Fruit fly (Drosophila melanogaster) whole organism, embryonic: Measurements from ENCODE around the gene Tsf1.

Experiments
- CG10431 ChIP-seq: fragments of 200-800 bp; sonication (Bioruptor generic); optimal IDR thresholded peaks from 3 replicates; lab custom pipeline; 2018; ENCODE audit warnings: missing biosample characterization, mild to moderate bottlenecking, missing genetic modification characterization
- CG14965 ChIP-seq: fragments of 200-800 bp; sonication (Bioruptor generic); optimal IDR thresholded peaks from 2 replicates; lab custom pipeline; 2016; ENCODE audit warnings: missing biosample characterization, missing genetic modification characterization, borderline replicate concordance
- CG1647 ChIP-seq: fragments of 200-800 bp; sonication (Bioruptor generic); optimal IDR thresholded peaks from 3 replicates; lab custom pipeline; 2016; ENCODE audit warnings: missing biosample characterization, missing genetic modification characterization
- CG17359 ChIP-seq: fragments of 200-800 bp; sonication (Bioruptor generic); optimal IDR thresholded peaks from 3 replicates; lab custom pipeline; 2018; ENCODE audit warnings: missing biosample characterization, mild to moderate bottlenecking, missing genetic modification characterization, moderate library complexity
- CG30431 ChIP-seq: fragments of 200-800 bp; sonication (Bioruptor generic); optimal IDR thresholded peaks from 2 replicates; lab custom pipeline; 2017; ENCODE audit warnings: missing biosample characterization, missing genetic modification characterization
- CG31224 ChIP-seq: fragments of 200-800 bp; sonication (Bioruptor generic); IDR thresholded peaks from 2 replicates; pipeline ENCODE4 v1.3.6; 2022; ENCODE audit warnings: missing biosample characterization, missing genetic modification characterization
- CG31441 ChIP-seq: fragments of 200-800 bp; sonication (Bioruptor generic); IDR thresholded peaks from 2 replicates; pipeline ENCODE4 v1.3.6; 2022; ENCODE audit warnings: missing biosample characterization, missing genetic modification characterization
- CG34376 ChIP-seq: fragments of 200-800 bp; sonication (Bioruptor generic); optimal IDR thresholded peaks from 2 replicates; lab custom pipeline; 2018; ENCODE audit warnings: missing biosample characterization, mild to moderate bottlenecking, missing genetic modification characterization
- CG3847 ChIP-seq: fragments of 200-800 bp; sonication (Bioruptor generic); IDR thresholded peaks from 2 replicates; pipeline ENCODE4 v1.3.6; 2022; ENCODE audit warnings: missing biosample characterization, missing genetic modification characterization
- CG4360 ChIP-seq: fragments of 200-800 bp; sonication (Bioruptor generic); IDR thresholded peaks from 2 replicates; pipeline ENCODE4 v1.3.6; 2022; ENCODE audit warnings: missing biosample characterization, missing genetic modification characterization
- CG6813 ChIP-seq: fragments of 200-800 bp; sonication (Bioruptor generic); optimal IDR thresholded peaks from 2 replicates; lab custom pipeline; 2017; ENCODE audit warnings: missing biosample characterization, missing genetic modification characterization, mild to moderate bottlenecking, moderate library complexity, missing genetic modification reagents
- CG7372 ChIP-seq: fragments of 200-800 bp; sonication (Bioruptor generic); IDR thresholded peaks from 2 replicates; pipeline ENCODE4 v1.3.6; 2022; ENCODE audit warnings: missing biosample characterization, missing genetic modification characterization
- CG7745 ChIP-seq: fragments of 200-800 bp; sonication (Bioruptor generic); optimal IDR thresholded peaks from 2 replicates; lab custom pipeline; 2018; ENCODE audit warnings: missing biosample characterization, mild to moderate bottlenecking, missing genetic modification characterization, moderate library complexity
- CG8765 ChIP-seq: fragments of 200-800 bp; sonication (Bioruptor generic); IDR thresholded peaks from 2 replicates; pipeline ENCODE4 v1.3.6; 2022; ENCODE audit warnings: missing biosample characterization, missing genetic modification characterization
- Dad ChIP-seq: fragments of 200-800 bp; sonication (Bioruptor generic); optimal IDR thresholded peaks from 3 replicates; lab custom pipeline; 2016; ENCODE audit warnings: missing biosample characterization, missing genetic modification characterization
- Fer3 ChIP-seq: fragments of 200-800 bp; sonication (Bioruptor generic); optimal IDR thresholded peaks from 2 replicates; lab custom pipeline; 2018; ENCODE audit warnings: missing biosample characterization, mild to moderate bottlenecking, missing genetic modification characterization, moderate library complexity
- Gug ChIP-seq: fragments of 200-800 bp; sonication (Bioruptor generic); IDR thresholded peaks from 4 replicates; pipeline ENCODE4 v1.3.6; 2022; ENCODE audit warnings: missing biosample characterization, missing genetic modification characterization
- MESR4 ChIP-seq: fragments of 200-800 bp; sonication (Bioruptor generic); optimal IDR thresholded peaks from 2 replicates; lab custom pipeline; 2018; ENCODE audit warnings: missing biosample characterization, mild to moderate bottlenecking, missing genetic modification characterization, moderate library complexity
- Max ChIP-seq: fragments of 200-800 bp; sonication (Bioruptor generic); optimal IDR thresholded peaks from 2 replicates; lab custom pipeline; 2016; ENCODE audit warnings: missing biosample characterization, mild to moderate bottlenecking, missing genetic modification characterization
- Med ChIP-seq: fragments of 200-800 bp; sonication (Bioruptor generic); peaks from one replicate; lab custom pipeline; 2016; ENCODE audit warnings: missing biosample characterization, missing genetic modification characterization, mild to moderate bottlenecking, inconsistent platforms, moderate library complexity
- Mes4 ChIP-seq: fragments of 200-800 bp; sonication (Bioruptor generic); optimal IDR thresholded peaks from 2 replicates; lab custom pipeline; 2016; ENCODE audit warnings: missing biosample characterization, missing genetic modification characterization
- NC2β ChIP-seq: fragments of 200-800 bp; sonication (Bioruptor generic); optimal IDR thresholded peaks from 2 replicates; lab custom pipeline; 2016; ENCODE audit warnings: missing biosample characterization, missing genetic modification characterization
- NK7.1 ChIP-seq: fragments of 200-800 bp; sonication (Bioruptor generic); optimal IDR thresholded peaks from 3 replicates; lab custom pipeline; 2016; ENCODE audit warnings: missing biosample characterization, missing genetic modification characterization
- Sox100B ChIP-seq: fragments of 200-800 bp; sonication (Bioruptor generic); optimal IDR thresholded peaks from 3 replicates; lab custom pipeline; 2018; ENCODE audit warnings: missing biosample characterization, mild to moderate bottlenecking, missing genetic modification characterization
- Ssrp ChIP-seq: fragments of 200-800 bp; sonication (Bioruptor generic); optimal IDR thresholded peaks from 2 replicates; lab custom pipeline; 2018; ENCODE audit warnings: missing biosample characterization, mild to moderate bottlenecking, missing genetic modification characterization, moderate library complexity
- Xrp1 ChIP-seq: fragments of 200-800 bp; sonication (Bioruptor generic); IDR thresholded peaks from 2 replicates; pipeline ENCODE4 v1.3.6; 2022; ENCODE audit warnings: missing biosample characterization, missing genetic modification characterization
- al ChIP-seq: fragments of 200-800 bp; sonication (Bioruptor generic); IDR thresholded peaks from 2 replicates; pipeline ENCODE4 v1.3.6; 2022; ENCODE audit warnings: missing biosample characterization, missing genetic modification characterization
- ara ChIP-seq: fragments of 200-800 bp; sonication (Bioruptor generic); IDR thresholded peaks from 2 replicates; pipeline ENCODE4 v1.3.6; 2022; ENCODE audit warnings: missing biosample characterization, missing genetic modification characterization
- ato ChIP-seq: fragments of 200-800 bp; sonication (Bioruptor generic); IDR thresholded peaks from 2 replicates; pipeline ENCODE4 v1.3.6; 2022; ENCODE audit warnings: missing biosample characterization, missing genetic modification characterization; ENCODE audit not compliant: partially characterized antibody
- bbx ChIP-seq: fragments of 200-800 bp; sonication (Bioruptor generic); IDR thresholded peaks from 2 replicates; pipeline ENCODE4 v1.3.6; 2022; ENCODE audit warnings: missing biosample characterization, missing genetic modification characterization; ENCODE audit not compliant: partially characterized antibody
- btn ChIP-seq: fragments of 200-800 bp; sonication (Bioruptor generic); optimal IDR thresholded peaks from 2 replicates; lab custom pipeline; 2016; ENCODE audit warnings: missing biosample characterization, missing genetic modification characterization
- dimm ChIP-seq: fragments of 200-800 bp; sonication (Bioruptor generic); IDR thresholded peaks from 2 replicates; pipeline ENCODE4 v1.3.6; 2022; ENCODE audit warnings: missing biosample characterization, missing genetic modification characterization
- gro ChIP-seq: fragments of 200-800 bp; sonication (Bioruptor generic); optimal IDR thresholded peaks from 2 replicates; lab custom pipeline; 2016; ENCODE audit warnings: missing biosample characterization, missing genetic modification characterization
- jumu ChIP-seq: fragments of 200-800 bp; sonication (Bioruptor generic); optimal IDR thresholded peaks from 3 replicates; lab custom pipeline; 2016; ENCODE audit warnings: missing biosample characterization, missing genetic modification characterization
- ken ChIP-seq: fragments of 200-800 bp; sonication (Bioruptor generic); IDR thresholded peaks from 3 replicates; pipeline ENCODE4 v1.3.6; 2022; ENCODE audit warnings: missing biosample characterization, missing genetic modification characterization
- otp ChIP-seq: fragments of 200-800 bp; sonication (Bioruptor generic); IDR thresholded peaks from 3 replicates; pipeline ENCODE4, ENCODE4 v1.3.6; 2022; ENCODE audit warnings: missing biosample characterization, missing genetic modification characterization
- pan ChIP-seq, 4 experiments: fragments of >200 bp in 3 of 4; fragments of 200-800 bp in 1 of 4; sonication (Bioruptor generic) in 1 of 4; optimal IDR thresholded peaks in 3 of 4; IDR thresholded peaks in 1 of 4; 2 replicates each; pipeline versions ENCODE4 v1.3.6 to Lab custom; 2017 to 2022; ENCODE audit warnings: missing biosample characterization in 2 of 4, missing genetic modification characterization in 2 of 4, mixed read lengths in 1 of 4
- phol ChIP-seq: fragments of 200-800 bp; sonication (Bioruptor generic); optimal IDR thresholded peaks from 3 replicates; lab custom pipeline; 2018; ENCODE audit warnings: missing biosample characterization, mild to moderate bottlenecking, missing genetic modification characterization, moderate library complexity
- pita ChIP-seq: fragments of 200-800 bp; sonication (Bioruptor generic); optimal IDR thresholded peaks from 2 replicates; lab custom pipeline; 2017; ENCODE audit warnings: missing biosample characterization, mild to moderate bottlenecking, missing genetic modification characterization
- pnt ChIP-seq: fragments of 200-800 bp; sonication (Bioruptor generic); optimal IDR thresholded peaks from 3 replicates; lab custom pipeline; 2016; ENCODE audit warnings: missing biosample characterization, missing genetic modification characterization
- prd ChIP-seq, 3 experiments: fragments of >200 bp in 2 of 3; fragments of 200-800 bp in 1 of 3; sonication (Bioruptor generic) in 1 of 3; optimal IDR thresholded peaks in 2 of 3; IDR thresholded peaks in 1 of 3; 2 replicates in 2 of 3; 3 replicates in 1 of 3; pipeline versions ENCODE4 v1.3.6 to Lab custom; 2017 to 2022; ENCODE audit warnings: missing biosample characterization in 1 of 3, missing genetic modification characterization in 1 of 3
- pzg ChIP-seq: fragments of 200-800 bp; sonication (Bioruptor generic); optimal IDR thresholded peaks from 3 replicates; lab custom pipeline; 2018; ENCODE audit warnings: missing biosample characterization, mild to moderate bottlenecking, missing genetic modification characterization, moderate library complexity
- run ChIP-seq: fragments of 200-800 bp; sonication (Bioruptor generic); optimal IDR thresholded peaks from 3 replicates; lab custom pipeline; 2018; ENCODE audit warnings: missing biosample characterization, mild to moderate bottlenecking, missing genetic modification characterization
- slou ChIP-seq: fragments of 200-800 bp; sonication (Bioruptor generic); optimal IDR thresholded peaks from 3 replicates; lab custom pipeline; 2016; ENCODE audit warnings: missing biosample characterization, missing genetic modification characterization
- sug ChIP-seq: fragments of 200-800 bp; optimal IDR thresholded peaks from 2 replicates; lab custom pipeline; 2019; ENCODE audit warnings: missing biosample characterization, mild to moderate bottlenecking, missing genetic modification characterization, moderate library complexity
- trem ChIP-seq: fragments of 200-800 bp; optimal IDR thresholded peaks from 3 replicates; lab custom pipeline; 2019; ENCODE audit warnings: missing biosample characterization, mild to moderate bottlenecking, missing genetic modification characterization, moderate library complexity
- tup ChIP-seq: fragments of 200-800 bp; sonication (Bioruptor generic); optimal IDR thresholded peaks from 2 replicates; lab custom pipeline; 2016; ENCODE audit warnings: missing biosample characterization, mild to moderate bottlenecking, missing genetic modification characterization, moderate library complexity
- wor ChIP-seq: fragments of 200-800 bp; sonication (Bioruptor generic); IDR thresholded peaks from 2 replicates; pipeline ENCODE4 v1.3.6; 2022; ENCODE audit warnings: missing biosample characterization, missing genetic modification characterization
- yki ChIP-seq: fragments of >200 bp; optimal IDR thresholded peaks from 3 replicates; lab custom pipeline; 2018
- zen ChIP-seq: fragments of 200-800 bp; sonication (Bioruptor generic); optimal IDR thresholded peaks from 3 replicates; lab custom pipeline; 2018; ENCODE audit warnings: missing biosample characterization, mild to moderate bottlenecking, missing genetic modification characterization, moderate library complexity

The Tsf1 gene

DNA sequence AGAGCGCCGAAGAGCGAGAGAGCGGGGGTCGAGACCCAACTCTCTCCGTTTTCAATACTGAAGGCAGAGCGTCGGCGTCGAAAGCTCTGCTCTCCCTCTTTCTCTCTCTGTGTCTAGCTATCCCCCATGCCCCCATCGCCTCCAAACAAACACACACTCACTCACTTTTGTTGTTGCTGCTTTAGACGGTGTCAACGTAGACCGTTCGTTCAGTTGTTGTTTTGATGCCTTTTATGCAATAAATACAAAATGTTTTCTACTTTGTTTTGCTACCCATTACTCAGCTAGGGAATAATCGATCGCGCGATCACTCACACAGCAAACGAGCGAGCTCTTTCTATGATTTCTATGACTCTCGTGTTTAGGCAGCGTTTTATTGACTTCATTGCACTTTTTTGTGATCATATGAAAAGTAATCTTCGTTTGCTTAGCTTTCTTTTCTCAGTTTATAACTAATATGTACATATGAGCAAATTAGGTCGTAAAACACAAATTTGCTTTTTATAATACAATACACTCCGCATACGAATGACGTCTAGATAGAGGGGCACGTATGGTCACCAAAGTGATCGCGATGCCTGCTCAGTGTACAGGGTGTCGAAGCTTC is 17.9 kb downstream of the Tsf1 start (continued):
- TF ChIP-seq CG31441 (GFP tag; lab: Robert Waterston, UW) (no peak), slou (no peak), sug (tag; lab: Kevin White, UChicago) (no peak), btn (GFP tag; lab: Kevin White, UChicago) (no peak), ken (GFP tag; lab: Robert Waterston, UW) (no peak), CG14965 (GFP tag; lab: Kevin White, UChicago) (no peak), Xrp1 (GFP tag; lab: Robert Waterston, UW) (no peak), CG8765 (GFP tag; lab: Robert Waterston, UW) (no peak), Gug (GFP tag; lab: Robert Waterston, UW) (0 out of 4 replicates have a peak, but pooled peaks have one; percentile 9), bbx (GFP tag; lab: Robert Waterston, UW) (no peak), CG3847 (GFP tag; lab: Robert Waterston, UW) (no peak), gro (GFP tag; lab: Kevin White, UChicago) (no peak), run (peak; percentile 47), pzg (no peak), CG4360 (GFP tag; lab: Robert Waterston, UW) (0 out of 2 replicates have a peak, but pooled peaks have one; percentile 29), tup (no peak), phol (peak; percentile 48), pnt (GFP tag; lab: Kevin White, UChicago) (no peak), CG7372 (GFP tag; lab: Robert Waterston, UW) (no peak), zen (tag; lab: Kevin White, UChicago) (no peak), Dad (GFP tag; lab: Kevin White, UChicago) (peak; percentile 19), Max (GFP tag; lab: Kevin White, UChicago) (no peak), pita (GFP tag; lab: Kevin White, UChicago) (no peak), prd (optimal IDR thresholded peaks at IDR 0.05; lab: Kevin White, UChicago) (no peak), prd (GFP tag; IDR thresholded peaks at IDR 0.05; lab: Robert Waterston, UW) (no peak; the same call in 2 of the 3 replicates), MESR4 (no peak), NC2β (no peak), Ssrp (tag; lab: Kevin White, UChicago) (peak; percentile 31), pan (optimal IDR thresholded peaks at IDR 0.05; lab: Kevin White, UChicago) (no peak), pan (GFP tag; optimal IDR thresholded peaks at IDR 0.05 in 1 of 2, IDR thresholded peaks at IDR 0.05 in 1 of 2) (no peak), jumu (GFP tag; lab: Kevin White, UChicago) (no peak), CG1647 (GFP tag; lab: Kevin White, UChicago) (no peak), Med (peak; percentile 88), Sox100B (peak; percentile 56), ara (no peak), CG31224 (GFP tag; lab: Robert Waterston, UW) (no peak), CG7745 (tag; lab: Kevin White, UChicago) (no peak), wor (GFP tag; lab: Robert Waterston, UW) (no peak), Fer3 (no peak), ato (GFP tag; lab: Robert Waterston, UW) (no peak), CG34376 (no peak), yki (lab: Kevin White, UChicago) (peak; percentile 64), CG17359 (tag; lab: Kevin White, UChicago) (no peak), al (no peak), CG10431 (GFP tag; lab: Kevin White, UChicago) (no peak), trem (tag; lab: Kevin White, UChicago) (no peak), CG6813 (GFP tag; lab: Kevin White, UChicago) (no peak), dimm (GFP tag; lab: Robert Waterston, UW) (no peak), CG30431 (GFP tag; lab: Kevin White, UChicago) (no peak), NK7.1 (GFP tag; lab: Kevin White, UChicago) (no peak), Mes4 (GFP tag; lab: Kevin White, UChicago) (no peak), otp (no peak)
